Fruit fly (Drosophila melanogaster) whole organism, embryonic: ENCODE data around the gene Actbeta.

ENCODE experiments used
- Atf3 ChIP-seq: fragments of 200-800 bp; sonication (Bioruptor generic); optimal IDR thresholded peaks from 3 replicates; lab custom pipeline; 2016; ENCODE audit warnings: missing biosample characterization, missing genetic modification characterization
- B-H1 ChIP-seq: fragments of 200-800 bp; sonication (Bioruptor generic); IDR thresholded peaks from 3 replicates; pipeline ENCODE4 v1.3.6; 2022; ENCODE audit warnings: missing biosample characterization, missing genetic modification characterization
- B-H2 ChIP-seq: fragments of 200-800 bp; sonication (Bioruptor generic); optimal IDR thresholded peaks from 2 replicates; lab custom pipeline; 2018; ENCODE audit warnings: missing biosample characterization, mild to moderate bottlenecking, missing genetic modification characterization
- CG10462 ChIP-seq: fragments of 200-800 bp; sonication (Bioruptor generic); optimal IDR thresholded peaks from 2 replicates; lab custom pipeline; 2016; ENCODE audit warnings: missing biosample characterization, missing genetic modification characterization
- CG10543 ChIP-seq: fragments of 200-800 bp; sonication (Bioruptor generic); optimal IDR thresholded peaks from 3 replicates; lab custom pipeline; 2017; ENCODE audit warnings: missing biosample characterization, mild to moderate bottlenecking, missing genetic modification characterization, moderate library complexity
- CG10654 ChIP-seq: fragments of 200-800 bp; sonication (Bioruptor generic); optimal IDR thresholded peaks from 2 replicates; lab custom pipeline; 2016; ENCODE audit warnings: missing biosample characterization, missing genetic modification characterization
- CG11085 ChIP-seq: fragments of 200-800 bp; sonication (Bioruptor generic); IDR thresholded peaks from 2 replicates; pipeline ENCODE4 v1.3.6; 2022; ENCODE audit warnings: missing biosample characterization, missing genetic modification characterization
- CG13296 ChIP-seq: fragments of 200-800 bp; sonication (Bioruptor generic); optimal IDR thresholded peaks from 3 replicates; lab custom pipeline; 2018; ENCODE audit warnings: missing biosample characterization, mild to moderate bottlenecking, missing genetic modification characterization
- CG13624 ChIP-seq: fragments of 200-800 bp; sonication (Bioruptor generic); optimal IDR thresholded peaks from 2 replicates; lab custom pipeline; 2016; ENCODE audit warnings: missing biosample characterization, missing genetic modification characterization
- CG14014 ChIP-seq: fragments of 200-800 bp; sonication (Bioruptor generic); IDR thresholded peaks from 2 replicates; pipeline ENCODE4 v1.3.6; 2022; ENCODE audit warnings: missing biosample characterization, missing genetic modification characterization
- CG15073 ChIP-seq: fragments of 200-800 bp; sonication (Bioruptor generic); optimal IDR thresholded peaks from 2 replicates; lab custom pipeline; 2016; ENCODE audit warnings: missing biosample characterization, missing genetic modification characterization
- CG16813 ChIP-seq: fragments of 200-800 bp; sonication (Bioruptor generic); IDR thresholded peaks from 3 replicates; pipeline ENCODE4 v1.3.6; 2022; ENCODE audit warnings: missing biosample characterization, missing genetic modification characterization; ENCODE audit not compliant: partially characterized antibody
- CG30020 ChIP-seq: fragments of 200-800 bp; optimal IDR thresholded peaks from 2 replicates; lab custom pipeline; 2019; ENCODE audit warnings: missing biosample characterization, mild to moderate bottlenecking, missing genetic modification characterization, moderate library complexity
- CG32772 ChIP-seq: fragments of 200-800 bp; sonication (Bioruptor generic); IDR thresholded peaks from 2 replicates; pipeline ENCODE4 v1.3.6; 2022; ENCODE audit warnings: missing biosample characterization, missing genetic modification characterization
- CG33213 ChIP-seq: fragments of 200-800 bp; sonication (Bioruptor generic); optimal IDR thresholded peaks from 3 replicates; lab custom pipeline; 2016; ENCODE audit warnings: missing biosample characterization, missing genetic modification characterization
- CG4360 ChIP-seq: fragments of 200-800 bp; sonication (Bioruptor generic); IDR thresholded peaks from 2 replicates; pipeline ENCODE4 v1.3.6; 2022; ENCODE audit warnings: missing biosample characterization, missing genetic modification characterization
- CG43689 ChIP-seq: fragments of 200-800 bp; sonication (Bioruptor generic); IDR thresholded peaks from 2 replicates; pipeline ENCODE4 v1.3.6; 2022; ENCODE audit warnings: missing biosample characterization, missing genetic modification characterization
- CG4617 ChIP-seq: fragments of 200-800 bp; sonication (Bioruptor generic); optimal IDR thresholded peaks from 3 replicates; lab custom pipeline; 2016; ENCODE audit warnings: missing biosample characterization, missing genetic modification characterization, borderline replicate concordance
- CG6654 ChIP-seq: fragments of 200-800 bp; sonication (Bioruptor generic); optimal IDR thresholded peaks from 2 replicates; lab custom pipeline; 2017; ENCODE audit warnings: missing biosample characterization, mild to moderate bottlenecking, missing genetic modification characterization
- Chrac-16 ChIP-seq: fragments of 200-800 bp; sonication (Bioruptor generic); optimal IDR thresholded peaks from 3 replicates; lab custom pipeline; 2016; ENCODE audit warnings: missing biosample characterization, missing genetic modification characterization
- Dbx ChIP-seq: fragments of 200-800 bp; sonication (Bioruptor generic); IDR thresholded peaks from 3 replicates; pipeline ENCODE4 v1.3.6; 2022; ENCODE audit warnings: missing biosample characterization, missing genetic modification characterization
- Dfd ChIP-seq, 2 experiments: fragments of >200 bp; optimal IDR thresholded peaks; 2 replicates each; lab custom pipeline; 2017; ENCODE audit warnings: missing biosample characterization in 2 of 2, missing genetic modification characterization in 2 of 2
- Doc3 ChIP-seq: fragments of 200-800 bp; sonication (Bioruptor generic); IDR thresholded peaks from 3 replicates; pipeline ENCODE4 v1.3.6; 2022; ENCODE audit warnings: missing biosample characterization, missing genetic modification characterization; ENCODE audit not compliant: partially characterized antibody
- E2f1 ChIP-seq: fragments of 200-800 bp; sonication (Bioruptor generic); IDR thresholded peaks from 2 replicates; pipeline ENCODE4 v1.3.6; 2022; ENCODE audit warnings: missing biosample characterization, missing genetic modification characterization
- Fer2 ChIP-seq: fragments of 200-800 bp; sonication (Bioruptor generic); optimal IDR thresholded peaks from 2 replicates; lab custom pipeline; 2018; ENCODE audit warnings: missing biosample characterization, mild to moderate bottlenecking, missing genetic modification characterization, moderate library complexity
- Gsc ChIP-seq: fragments of 200-800 bp; sonication (Bioruptor generic); IDR thresholded peaks from 2 replicates; pipeline ENCODE4 v1.3.6; 2022; ENCODE audit warnings: missing biosample characterization, missing genetic modification characterization
- HHEX ChIP-seq: fragments of 200-800 bp; sonication (Bioruptor generic); optimal IDR thresholded peaks from 3 replicates; lab custom pipeline; 2017; ENCODE audit warnings: missing biosample characterization, mild to moderate bottlenecking, missing genetic modification characterization, missing genetic modification reagents
- HmgZ ChIP-seq: fragments of 200-800 bp; sonication (Bioruptor generic); optimal IDR thresholded peaks from 2 replicates; lab custom pipeline; 2018; ENCODE audit warnings: missing biosample characterization, mild to moderate bottlenecking, missing genetic modification characterization
- Rx ChIP-seq: fragments of 200-800 bp; sonication (Bioruptor generic); IDR thresholded peaks from 2 replicates; pipeline ENCODE4 v1.3.6; 2022; ENCODE audit warnings: missing biosample characterization, missing genetic modification characterization
- Scr ChIP-seq: fragments of 200-800 bp; sonication (Bioruptor generic); IDR thresholded peaks from 2 replicates; pipeline ENCODE4 v1.3.6; 2022; ENCODE audit warnings: missing biosample characterization, missing genetic modification characterization; ENCODE audit not compliant: partially characterized antibody
- Ssrp ChIP-seq: fragments of 200-800 bp; sonication (Bioruptor generic); optimal IDR thresholded peaks from 2 replicates; lab custom pipeline; 2018; ENCODE audit warnings: missing biosample characterization, mild to moderate bottlenecking, missing genetic modification characterization, moderate library complexity
- Taf1 ChIP-seq: fragments of 200-800 bp; sonication (Bioruptor generic); IDR thresholded peaks from 2 replicates; pipeline ENCODE4 v1.3.6; 2022; ENCODE audit warnings: missing biosample characterization, missing genetic modification characterization
- Trl ChIP-seq, 3 experiments: fragments of >200 bp in 2 of 3; fragments of 200-800 bp in 1 of 3; sonication (Bioruptor generic) in 1 of 3; optimal IDR thresholded peaks; 2 replicates in 1 of 3; 3 replicates in 2 of 3; lab custom pipeline; 2016 to 2017; ENCODE audit warnings: missing biosample characterization in 1 of 3, missing genetic modification characterization in 1 of 3
- ac ChIP-seq: fragments of 200-800 bp; sonication (Bioruptor generic); optimal IDR thresholded peaks from 3 replicates; lab custom pipeline; 2017; ENCODE audit warnings: missing biosample characterization, mild to moderate bottlenecking, missing genetic modification characterization
- bcd ChIP-seq: fragments of 200-800 bp; sonication (Bioruptor generic); optimal IDR thresholded peaks from 2 replicates; lab custom pipeline; 2017; ENCODE audit warnings: missing biosample characterization, mild to moderate bottlenecking, missing genetic modification characterization
- cas ChIP-seq: fragments of 200-800 bp; sonication (Bioruptor generic); IDR thresholded peaks from 2 replicates; pipeline ENCODE4 v1.3.6; 2022; ENCODE audit warnings: missing biosample characterization, missing genetic modification characterization
- croc ChIP-seq: fragments of 200-800 bp; sonication (Bioruptor generic); conservative IDR thresholded peaks from 3 replicates; pipeline ENCODE4 v1.3.6; 2022; ENCODE audit warnings: missing biosample characterization, missing genetic modification characterization
- dm ChIP-seq: fragments of 200-800 bp; sonication (Bioruptor generic); optimal IDR thresholded peaks from 3 replicates; lab custom pipeline; 2016; ENCODE audit warnings: missing biosample characterization, missing genetic modification characterization
- ind ChIP-seq: fragments of 200-800 bp; sonication (Bioruptor generic); optimal IDR thresholded peaks from 3 replicates; lab custom pipeline; 2016; ENCODE audit warnings: missing biosample characterization, missing genetic modification characterization
- jigr1 ChIP-seq: fragments of 200-800 bp; sonication (Bioruptor generic); IDR thresholded peaks from 3 replicates; pipeline ENCODE4 v1.3.6; 2022; ENCODE audit warnings: missing biosample characterization, missing genetic modification characterization
- klu ChIP-seq: fragments of 200-800 bp; sonication (Bioruptor generic); IDR thresholded peaks from 2 replicates; pipeline ENCODE4 v1.3.6; 2022; ENCODE audit warnings: missing biosample characterization, missing genetic modification characterization
- lov ChIP-seq, 2 experiments: fragments of 200-800 bp in 1 of 2; fragments of >200 bp in 1 of 2; sonication (Bioruptor generic) in 1 of 2; IDR thresholded peaks in 1 of 2; optimal IDR thresholded peaks in 1 of 2; 2 replicates in 1 of 2; 3 replicates in 1 of 2; pipeline versions ENCODE4 v1.3.6 to Lab custom; 2017 to 2022; ENCODE audit warnings: missing biosample characterization in 1 of 2, missing genetic modification characterization in 1 of 2
- odd ChIP-seq: fragments of 200-800 bp; sonication (Bioruptor generic); optimal IDR thresholded peaks from 2 replicates; lab custom pipeline; 2017; ENCODE audit warnings: missing biosample characterization, mild to moderate bottlenecking, missing genetic modification characterization
- pan ChIP-seq, 4 experiments: fragments of >200 bp in 3 of 4; fragments of 200-800 bp in 1 of 4; sonication (Bioruptor generic) in 1 of 4; optimal IDR thresholded peaks in 3 of 4; IDR thresholded peaks in 1 of 4; 2 replicates each; pipeline versions ENCODE4 v1.3.6 to Lab custom; 2017 to 2022; ENCODE audit warnings: missing biosample characterization in 2 of 4, missing genetic modification characterization in 2 of 4, mixed read lengths in 1 of 4
- pum ChIP-seq: fragments of 200-800 bp; sonication (Bioruptor generic); optimal IDR thresholded peaks from 2 replicates; lab custom pipeline; 2016; ENCODE audit warnings: missing biosample characterization, missing genetic modification characterization
- run ChIP-seq: fragments of 200-800 bp; sonication (Bioruptor generic); optimal IDR thresholded peaks from 3 replicates; lab custom pipeline; 2018; ENCODE audit warnings: missing biosample characterization, mild to moderate bottlenecking, missing genetic modification characterization
- stwl ChIP-seq: fragments of 200-800 bp; sonication (Bioruptor generic); optimal IDR thresholded peaks from 3 replicates; lab custom pipeline; 2018; ENCODE audit warnings: missing biosample characterization, mild to moderate bottlenecking, missing genetic modification characterization, moderate library complexity
- toy ChIP-seq: fragments of 200-800 bp; sonication (Bioruptor generic); IDR thresholded peaks from 2 replicates; pipeline ENCODE4 v1.3.6; 2022; ENCODE audit warnings: missing biosample characterization, missing genetic modification characterization
- wek ChIP-seq: fragments of 200-800 bp; sonication (Bioruptor generic); optimal IDR thresholded peaks from 3 replicates; lab custom pipeline; 2018; ENCODE audit warnings: missing biosample characterization, mild to moderate bottlenecking, missing genetic modification characterization, moderate library complexity

Gene Actbeta

DNA sequence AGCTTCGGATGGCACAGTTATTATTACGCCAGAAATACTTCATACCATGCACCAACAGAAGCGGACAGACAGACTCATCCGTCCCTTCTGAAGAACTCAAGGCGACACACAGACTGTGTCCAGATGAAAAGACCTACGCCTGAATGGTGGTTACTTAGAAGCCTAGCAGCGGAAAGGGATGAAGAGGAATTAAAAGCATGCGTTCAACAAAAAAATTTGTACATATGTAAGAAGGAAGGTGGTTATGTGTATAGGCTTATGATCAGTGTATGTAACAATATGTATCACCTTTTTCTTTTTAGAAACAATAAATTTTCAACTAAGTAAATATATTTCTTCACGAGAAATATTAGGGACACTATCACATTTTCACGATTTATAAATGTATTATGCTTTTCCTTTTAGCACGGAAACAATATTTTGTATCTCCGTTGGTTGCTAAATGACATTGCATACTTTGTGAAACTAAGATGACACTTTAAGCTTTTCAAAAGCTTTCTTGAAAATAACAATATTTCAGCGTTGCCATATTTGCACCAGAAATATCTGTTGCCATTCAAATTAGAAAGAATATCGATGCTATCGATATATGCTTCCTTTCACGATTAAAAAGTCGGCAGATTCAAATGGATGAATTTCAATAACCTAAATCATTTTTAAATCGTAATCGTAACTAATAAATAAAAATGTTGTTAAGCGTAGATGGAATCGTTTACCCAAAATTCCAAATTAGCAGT lies at the start of gene Actbeta (continued):
- TF ChIP-seq Doc3 (GFP tag; lab: Robert Waterston, UW) (peak; percentile 83), wek (GFP tag; lab: Kevin White, UChicago) (no peak), CG33213 (GFP tag; lab: Kevin White, UChicago) (peak; percentile 75), dm (GFP tag; lab: Kevin White, UChicago) (no peak), stwl (tag; lab: Kevin White, UChicago) (peak; percentile 91), run (tag; lab: Kevin White, UChicago) (no peak), ind (GFP tag; lab: Kevin White, UChicago) (no peak), CG10543 (GFP tag; lab: Kevin White, UChicago) (no peak), Trl (optimal IDR thresholded peaks at IDR 0.05; lab: Kevin White, UChicago) (no peak), Trl (GFP tag; optimal IDR thresholded peaks at IDR 0.05; lab: Kevin White, UChicago) (no peak), B-H2 (GFP tag; lab: Kevin White, UChicago) (no peak), CG11085 (GFP tag; lab: Robert Waterston, UW) (no peak), cas (GFP tag; lab: Robert Waterston, UW) (no peak), CG16813 (GFP tag; lab: Robert Waterston, UW) (peak; percentile 80), CG10654 (GFP tag; lab: Kevin White, UChicago) (no peak), CG30020 (tag; lab: Kevin White, UChicago) (peak; percentile 70), Gsc (GFP tag; lab: Robert Waterston, UW) (no peak), Dbx (no peak), HHEX (GFP tag; lab: Kevin White, UChicago) (no peak), croc (GFP tag; lab: Robert Waterston, UW) (no peak), pum (GFP tag; lab: Kevin White, UChicago) (no peak), pan (optimal IDR thresholded peaks at IDR 0.05; lab: Kevin White, UChicago) (no peak), pan (GFP tag; optimal IDR thresholded peaks at IDR 0.05 in 1 of 2, IDR thresholded peaks at IDR 0.05 in 1 of 2) (no peak), Taf1 (GFP tag; lab: Robert Waterston, UW) (no peak), CG13296 (no peak), E2f1 (GFP tag; lab: Robert Waterston, UW) (no peak), HmgZ (no peak), CG4360 (GFP tag; lab: Robert Waterston, UW) (no peak), lov (optimal IDR thresholded peaks at IDR 0.05; lab: Kevin White, UChicago) (no peak), lov (GFP tag; IDR thresholded peaks at IDR 0.05; lab: Robert Waterston, UW) (no peak), CG32772 (no peak), CG15073 (GFP tag; lab: Kevin White, UChicago) (no peak), Scr (peak; percentile 87), Chrac-16 (no peak), ac (no peak), odd (GFP tag; lab: Kevin White, UChicago) (no peak), CG13624 (GFP tag; lab: Kevin White, UChicago) (no peak), CG10462 (GFP tag; lab: Kevin White, UChicago) (no peak), CG14014 (no peak), B-H1 (GFP tag; lab: Robert Waterston, UW) (no peak), CG6654 (GFP tag; lab: Kevin White, UChicago) (no peak), CG43689 (GFP tag; lab: Robert Waterston, UW) (no peak), Rx (GFP tag; lab: Robert Waterston, UW) (no peak), toy (no peak), bcd (no peak), CG4617 (GFP tag; lab: Kevin White, UChicago) (no peak), Atf3 (no peak), jigr1 (GFP tag; lab: Robert Waterston, UW) (no peak), Fer2 (tag; lab: Kevin White, UChicago) (no peak), klu (GFP tag; lab: Robert Waterston, UW) (no peak), Dfd (GFP tag; optimal IDR thresholded peaks at IDR 0.05; lab: Kevin White, UChicago) (no peak), Ssrp (tag; lab: Kevin White, UChicago) (no peak)
